Worm (Caenorhabditis elegans): ENCODE data around the gene Y57A10A.31.
"Not testable (repeated sequence)": the region's sequence is repeated elsewhere in the genome, so short reads cannot be mapped to it uniquely, and the experiment has no call there.

- TF ChIP-seq ama-1 (optimal IDR thresholded peaks at IDR 0.05); flt-1 (GFP tag; IDR thresholded peaks at IDR 0.05); tbx-37 (GFP tag; conservative IDR thresholded peaks at IDR 0.05): not testable (repeated sequence)
These were observed 29.4 kb downstream of the Y57A10A.31 start, which contains the start of gene sre-49 for ce11 chrII:12318541-12318940.

All from whole organism, early embryonic.